Fruit fly (Drosophila melanogaster): Measurements from ENCODE around the gene CG7365.

DNA sequence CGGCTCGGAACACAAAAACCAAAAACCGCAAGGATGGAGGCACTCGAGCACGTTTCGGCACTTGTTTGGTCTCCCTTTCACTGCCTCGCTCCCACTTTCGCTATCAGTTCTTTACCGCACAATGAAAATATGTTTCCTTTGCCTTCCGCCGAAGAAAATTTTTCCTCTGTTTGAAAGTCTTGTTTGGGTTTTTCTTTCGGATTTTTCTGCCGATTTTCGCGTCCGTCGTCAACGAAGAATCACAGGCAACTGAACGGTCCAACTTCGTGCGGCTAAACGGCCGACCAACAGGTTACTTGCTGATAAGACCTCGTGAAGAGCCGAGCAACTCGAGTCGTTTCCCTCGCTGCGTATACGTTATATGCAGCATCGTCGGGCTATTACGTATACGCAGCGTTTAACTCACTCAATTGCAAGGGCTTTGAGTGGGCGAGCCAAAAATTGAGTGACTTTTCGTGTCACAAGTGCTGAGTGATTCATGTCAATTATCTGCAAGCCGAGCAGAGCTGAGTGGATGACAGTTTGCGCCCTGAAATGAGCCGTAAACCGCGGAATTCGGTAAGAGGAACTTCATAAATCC is 38.3 kb downstream of the CG7365 start, which contains the start of gene sNPF-R:
- TF ChIP-seq Dll (optimal IDR thresholded peaks at IDR 0.05) (no peak), CG8478 (optimal IDR thresholded peaks at IDR 0.05) (no peak)

Measured in whole organism.